Fruit fly (Drosophila melanogaster): ENCODE data around the gene CG3062.
A peak's percentile ranks its signal among the peaks of the same experiment; 100 is the strongest.

DNA sequence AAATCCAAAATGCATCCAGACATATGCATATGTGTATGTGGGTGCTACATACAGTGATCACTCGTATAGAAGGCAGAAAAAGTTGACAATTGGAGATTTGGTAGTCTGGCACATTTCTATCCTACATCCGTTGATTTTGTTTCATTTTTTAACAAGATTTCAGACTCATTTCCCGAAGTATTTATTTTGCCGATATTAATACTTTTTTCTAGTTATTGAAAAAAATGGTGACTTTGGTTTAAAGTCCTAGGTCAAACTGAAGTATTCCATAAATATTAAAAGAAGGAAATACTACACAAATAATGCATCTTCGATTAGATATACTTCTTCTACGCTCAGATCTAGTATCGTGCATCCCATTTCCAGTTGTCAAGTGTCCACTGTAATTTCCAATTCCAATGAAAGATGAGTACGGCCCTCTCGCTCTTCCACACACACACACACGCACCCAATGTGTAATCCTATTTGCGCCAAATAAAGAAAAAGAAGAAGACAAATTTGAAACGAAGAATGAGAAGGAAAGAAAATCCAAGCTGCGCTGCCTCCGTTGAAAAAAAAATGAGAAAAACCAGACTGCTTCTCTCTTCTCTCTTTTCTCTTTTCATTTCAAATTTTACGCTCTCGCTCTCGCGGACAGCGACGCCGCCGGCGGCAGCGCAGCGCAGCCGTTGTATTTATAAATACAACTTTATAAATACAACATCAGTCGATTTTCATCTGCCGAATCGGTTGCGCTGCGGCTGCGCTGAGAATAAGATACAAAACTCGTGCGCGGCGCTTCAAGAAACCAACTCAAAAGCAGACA lies 27.6 kb downstream of the CG3062 start, which contains the start of gene peb:
- TF ChIP-seq Blimp-1 (GFP tag; optimal IDR thresholded peaks at IDR 0.05), result peak; percentile 31
- peak; percentile 45 for TF ChIP-seq CG16863 (GFP tag; optimal IDR thresholded peaks at IDR 0.05)
- peak; percentile 25 for TF ChIP-seq Atf-2 (GFP tag; optimal IDR thresholded peaks at IDR 0.05)
- TF ChIP-seq CG4707 (GFP tag; optimal IDR thresholded peaks at IDR 0.05), result no peak
- TF ChIP-seq pita (GFP tag; optimal IDR thresholded peaks at IDR 0.05), result no peak
- TF ChIP-seq CG31388 (GFP tag; optimal IDR thresholded peaks at IDR 0.05), result peak; percentile 21

Data from whole organism, embryonic.